Worm (Caenorhabditis elegans) whole organism, young adult: ENCODE results near the gene unc-24.

Experiments used
- F10E7.11 ChIP-seq: sonication (generic microtip); optimal IDR thresholded peaks from 2 replicates; lab custom pipeline; 2017; ENCODE audit warnings: mild to moderate bottlenecking, missing genetic modification characterization, moderate library complexity, missing compliant biosample characterization
- ama-1 ChIP-seq, 3 experiments: fragments of 150-350 bp in 1 of 3; sonication (generic microtip) in 2 of 3; optimal IDR thresholded peaks; 2 replicates each; lab custom pipeline; 2014 to 2018; ENCODE audit warnings: missing biosample characterization in 2 of 3, missing genetic modification characterization in 2 of 3, missing genetic modification reagents in 2 of 3
- aptf-2 ChIP-seq: fragments of 200-800 bp; sonication (Bioruptor generic); conservative IDR thresholded peaks from 2 replicates; pipeline ENCODE4 v1.3.6; 2022; ENCODE audit warnings: missing genetic modification reagents, missing genetic modification characterization, missing compliant biosample characterization
- bed-2 ChIP-seq: fragments of 200-800 bp; sonication (Bioruptor generic); IDR thresholded peaks from 2 replicates; pipeline ENCODE4 v1.3.6; 2022; ENCODE audit warnings: missing genetic modification reagents, missing genetic modification characterization, missing compliant biosample characterization
- ceh-100 ChIP-seq: fragments of 200-800 bp; sonication (Bioruptor generic); IDR thresholded peaks from 2 replicates; pipeline ENCODE4 v1.3.6; 2022; ENCODE audit warnings: missing genetic modification reagents, missing genetic modification characterization, missing compliant biosample characterization
- egrh-3 ChIP-seq: fragments of 200-800 bp; sonication (Bioruptor generic); IDR thresholded peaks from 2 replicates; pipeline ENCODE4 v1.3.6; 2022; ENCODE audit warnings: missing genetic modification reagents, missing genetic modification characterization, missing compliant biosample characterization
- hlh-26 ChIP-seq: fragments of 200-800 bp; sonication (Bioruptor generic); conservative IDR thresholded peaks from 2 replicates; pipeline ENCODE4 v1.3.6; 2022; ENCODE audit warnings: missing genetic modification reagents, missing genetic modification characterization, missing compliant biosample characterization
- hmg-1.2 ChIP-seq: fragments of 200-800 bp; sonication (Bioruptor generic); IDR thresholded peaks from 2 replicates; pipeline ENCODE4 v1.3.6; 2022; ENCODE audit warnings: missing genetic modification reagents, missing genetic modification characterization, missing compliant biosample characterization
- hmg-20 ChIP-seq: fragments of 200-800 bp; sonication (Bioruptor generic); IDR thresholded peaks from 2 replicates; pipeline ENCODE4 v1.3.6; 2022; ENCODE audit warnings: missing genetic modification reagents, missing genetic modification characterization, missing compliant biosample characterization
- ztf-28 ChIP-seq: fragments of 200-800 bp; sonication (Bioruptor generic); IDR thresholded peaks from 2 replicates; pipeline ENCODE4 v1.3.6; 2022; ENCODE audit warnings: missing genetic modification reagents, missing genetic modification characterization, missing compliant biosample characterization

ce11 chrIV:7967006-7967405 lies 12.7 kb upstream of the unc-24 start, which contains the start of gene F57H12.5:
- no peak for TF ChIP-seq hlh-26 (GFP tag; lab: Robert Waterston, UW)
- no peak for TF ChIP-seq F10E7.11 (tag; lab: Kevin White, UChicago)
- no peak for TF ChIP-seq hmg-1.2 (GFP tag; lab: Robert Waterston, UW)
- no peak for TF ChIP-seq ceh-100 (GFP tag; lab: Robert Waterston, UW)
- TF ChIP-seq hmg-20 (GFP tag; lab: Robert Waterston, UW), result no peak
- no peak for TF ChIP-seq bed-2 (GFP tag; lab: Robert Waterston, UW)
- TF ChIP-seq aptf-2 (GFP tag; lab: Robert Waterston, UW), result no peak
- no peak for TF ChIP-seq egrh-3 (GFP tag; lab: Robert Waterston, UW)
- no peak for TF ChIP-seq ama-1 (optimal IDR thresholded peaks at IDR 0.05; lab: Kevin White, UChicago)
- no peak for TF ChIP-seq ama-1 (GFP tag; optimal IDR thresholded peaks at IDR 0.05; lab: Kevin White, UChicago)
- TF ChIP-seq ztf-28 (GFP tag; lab: Robert Waterston, UW), result no peak
